Fruit fly (Drosophila melanogaster) whole organism, wandering third instar larva: Measurements from ENCODE around the gene Ir67c.

ENCODE experiments used
- Abd-B ChIP-seq: fragments of >200 bp; optimal IDR thresholded peaks from 2 replicates; lab custom pipeline; 2017; ENCODE audit warnings: missing biosample characterization, missing genetic modification characterization
- CG32264 ChIP-seq: fragments of 200-800 bp; sonication (Bioruptor generic); optimal IDR thresholded peaks from 2 replicates; lab custom pipeline; 2016; ENCODE audit warnings: missing biosample characterization, missing genetic modification characterization
- CG9705 ChIP-seq: fragments of 200-800 bp; sonication (Bioruptor generic); optimal IDR thresholded peaks from 2 replicates; lab custom pipeline; 2018; ENCODE audit warnings: missing biosample characterization, mild to moderate bottlenecking, missing genetic modification characterization
- CrebA ChIP-seq: fragments of 200-800 bp; sonication (Bioruptor generic); optimal IDR thresholded peaks from 2 replicates; lab custom pipeline; 2016; ENCODE audit warnings: missing biosample characterization, mild to moderate bottlenecking, missing genetic modification characterization, borderline replicate concordance
- Dfd ChIP-seq: fragments of >200 bp; optimal IDR thresholded peaks from 2 replicates; lab custom pipeline; 2017; ENCODE audit warnings: missing biosample characterization, missing genetic modification characterization
- GATAd ChIP-seq: sonication (Bioruptor generic); optimal IDR thresholded peaks from 2 replicates; lab custom pipeline; 2016; ENCODE audit warnings: missing biosample characterization, missing genetic modification characterization
- HLH106 ChIP-seq: fragments of 200-800 bp; optimal IDR thresholded peaks from 3 replicates; lab custom pipeline; 2019; ENCODE audit warnings: missing biosample characterization, mild to moderate bottlenecking, missing genetic modification characterization, moderate library complexity
- Hnf4 ChIP-seq: fragments of 200-800 bp; sonication (Bioruptor generic); optimal IDR thresholded peaks from 2 replicates; lab custom pipeline; 2016; ENCODE audit warnings: missing biosample characterization, mild to moderate bottlenecking, missing genetic modification characterization
- Hr78 ChIP-seq: fragments of >200 bp; optimal IDR thresholded peaks from 2 replicates; lab custom pipeline; 2017; ENCODE audit warnings: missing biosample characterization, missing genetic modification characterization
- Hr83 ChIP-seq: fragments of 200-300 bp; sonication (Bioruptor generic); optimal IDR thresholded peaks from 2 replicates; lab custom pipeline; 2016; ENCODE audit warnings: missing biosample characterization, mild to moderate bottlenecking, missing genetic modification characterization, moderate library complexity; ENCODE audit not compliant: poor library complexity, severe bottlenecking
- Jra ChIP-seq: sonication (Bioruptor generic); optimal IDR thresholded peaks from 2 replicates; lab custom pipeline; 2016; ENCODE audit warnings: missing biosample characterization, missing genetic modification characterization
- Mio ChIP-seq: sonication (Bioruptor generic); optimal IDR thresholded peaks from 2 replicates; lab custom pipeline; 2016; ENCODE audit warnings: missing biosample characterization, missing genetic modification characterization
- Myc ChIP-seq: fragments of >200 bp; optimal IDR thresholded peaks from 2 replicates; lab custom pipeline; 2017
- N ChIP-seq: fragments of >200 bp; optimal IDR thresholded peaks from 2 replicates; lab custom pipeline; 2018; ENCODE audit warnings: missing biosample characterization, missing external identifiers, missing genetic modification characterization
- OdsH ChIP-seq: fragments of 200-800 bp; sonication (Bioruptor generic); optimal IDR thresholded peaks from 2 replicates; lab custom pipeline; 2016; ENCODE audit warnings: missing biosample characterization, mild to moderate bottlenecking, missing genetic modification characterization
- Rel ChIP-seq, 2 experiments: fragments of 200-800 bp; sonication (Bioruptor generic) in 1 of 2; optimal IDR thresholded peaks; 2 replicates in 1 of 2; 3 replicates in 1 of 2; lab custom pipeline; 2016 to 2019; ENCODE audit warnings: mild to moderate bottlenecking in 2 of 2, missing biosample characterization in 2 of 2, missing genetic modification characterization in 2 of 2, moderate library complexity in 1 of 2
- Sp1 ChIP-seq: fragments of 200-800 bp; sonication (Bioruptor generic); optimal IDR thresholded peaks from 3 replicates; lab custom pipeline; 2019; ENCODE audit warnings: missing biosample characterization, mild to moderate bottlenecking, missing genetic modification characterization, moderate library complexity
- Vsx2 ChIP-seq: fragments of 200-300, 225-300 bp; sonication (Bioruptor generic); optimal IDR thresholded peaks from 2 replicates; lab custom pipeline; 2018; ENCODE audit warnings: missing biosample characterization, missing genetic modification characterization; ENCODE audit not compliant: partially characterized antibody
- br ChIP-seq: fragments of 200-800 bp; sonication (Bioruptor generic); optimal IDR thresholded peaks from 2 replicates; lab custom pipeline; 2016; ENCODE audit warnings: missing biosample characterization, missing genetic modification characterization
- brk ChIP-seq: fragments of 200-800 bp; sonication (Bioruptor generic); optimal IDR thresholded peaks from 2 replicates; lab custom pipeline; 2016; ENCODE audit warnings: missing biosample characterization, mild to moderate bottlenecking, missing genetic modification characterization
- dl ChIP-seq, 2 experiments: fragments of 175-275, 200-275 bp in 1 of 2; fragments of 200-275 bp in 1 of 2; sonication (Bioruptor generic); optimal IDR thresholded peaks; lab custom pipeline; 2018; ENCODE audit warnings: mild to moderate bottlenecking in 2 of 2, missing biosample characterization in 2 of 2, missing genetic modification characterization in 2 of 2, moderate library complexity in 2 of 2; ENCODE audit not compliant: partially characterized antibody in 2 of 2, insufficient read depth in 1 of 2
- dmrt93B ChIP-seq: fragments of 200-800 bp; sonication (Bioruptor generic); optimal IDR thresholded peaks from 2 replicates; lab custom pipeline; 2018; ENCODE audit warnings: missing biosample characterization, mild to moderate bottlenecking, missing genetic modification characterization
- dsf ChIP-seq: sonication (Bioruptor generic); optimal IDR thresholded peaks from 2 replicates; lab custom pipeline; 2016; ENCODE audit warnings: missing biosample characterization, missing genetic modification characterization, borderline replicate concordance
- ey ChIP-seq: fragments of 200-800 bp; sonication (Bioruptor generic); optimal IDR thresholded peaks from 2 replicates; lab custom pipeline; 2016; ENCODE audit warnings: missing biosample characterization, missing genetic modification characterization
- foxo ChIP-seq, 2 experiments: fragments of 200-800 bp; sonication (Bioruptor generic); optimal IDR thresholded peaks; 2 replicates in 1 of 2; 3 replicates in 1 of 2; lab custom pipeline; 2016 to 2017; ENCODE audit warnings: missing biosample characterization in 2 of 2, missing genetic modification characterization in 2 of 2
- fru ChIP-seq: fragments of 200-800 bp; sonication (Bioruptor generic); optimal IDR thresholded peaks from 3 replicates; lab custom pipeline; 2016; ENCODE audit warnings: missing biosample characterization, mild to moderate bottlenecking, missing genetic modification characterization
- h ChIP-seq: fragments of 200-800 bp; sonication (Bioruptor generic); optimal IDR thresholded peaks from 3 replicates; lab custom pipeline; 2016; ENCODE audit warnings: missing biosample characterization, mild to moderate bottlenecking, missing genetic modification characterization
- jim ChIP-seq: fragments of 175-275, 200-325 bp; sonication (Bioruptor generic); optimal IDR thresholded peaks from 2 replicates; lab custom pipeline; 2016; ENCODE audit warnings: missing biosample characterization, mild to moderate bottlenecking, missing genetic modification characterization
- lola ChIP-seq: fragments of >200 bp; optimal IDR thresholded peaks from 2 replicates; lab custom pipeline; 2017; ENCODE audit warnings: missing biosample characterization, missing genetic modification characterization
- psq ChIP-seq: fragments of 200-800 bp; sonication (Bioruptor generic); optimal IDR thresholded peaks from 3 replicates; lab custom pipeline; 2017; ENCODE audit warnings: missing biosample characterization, mild to moderate bottlenecking, missing genetic modification characterization, moderate library complexity
- rgr ChIP-seq: fragments of 200-800 bp; sonication (Bioruptor generic); optimal IDR thresholded peaks from 3 replicates; lab custom pipeline; 2016; ENCODE audit warnings: missing biosample characterization, mild to moderate bottlenecking, missing genetic modification characterization
- sage ChIP-seq: fragments of 200-800 bp; sonication (Bioruptor generic); optimal IDR thresholded peaks from 2 replicates; lab custom pipeline; 2016; ENCODE audit warnings: missing biosample characterization, mild to moderate bottlenecking, missing genetic modification characterization
- usp ChIP-seq: fragments of >200 bp; optimal IDR thresholded peaks from 2 replicates; lab custom pipeline; 2017; ENCODE audit warnings: missing biosample characterization, missing genetic modification characterization
- woc ChIP-seq: sonication (Bioruptor generic); optimal IDR thresholded peaks from 2 replicates; lab custom pipeline; 2016; ENCODE audit warnings: missing biosample characterization, mild to moderate bottlenecking, missing genetic modification characterization

The Ir67c gene

DNA sequence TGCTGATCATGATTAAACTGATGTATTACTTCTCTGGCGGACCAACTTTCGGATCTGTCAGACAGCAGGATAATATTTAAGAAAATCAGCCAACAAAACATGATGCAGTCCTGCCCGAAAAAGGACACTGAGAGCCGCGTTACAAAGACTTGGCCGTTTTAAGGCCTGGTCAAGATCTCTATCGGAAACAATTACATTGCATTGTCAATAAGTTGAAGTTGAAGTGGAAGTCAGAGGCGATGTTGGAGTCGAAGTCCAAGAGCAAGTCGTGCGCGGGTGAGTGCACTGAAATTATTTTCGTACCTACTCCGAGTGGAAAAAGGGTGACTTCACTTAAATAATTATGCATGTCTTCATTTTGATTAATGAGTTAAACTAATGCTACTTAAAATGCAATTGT lies at the start of gene Ir67c:
TSS of gene Ir67c (minus strand) at position 101 of the 400 bp plus-strand sequence.
- no peak for TF ChIP-seq Hr78 (GFP tag; lab: Kevin White, UChicago)
- TF ChIP-seq brk (GFP tag; lab: Kevin White, UChicago), result no peak
- TF ChIP-seq woc, result no peak
- no peak for TF ChIP-seq dsf (GFP tag; lab: Kevin White, UChicago)
- TF ChIP-seq psq, result no peak
- TF ChIP-seq N, result no peak
- TF ChIP-seq Hnf4 (GFP tag; lab: Kevin White, UChicago), result no peak
- no peak for TF ChIP-seq dmrt93B (GFP tag; lab: Kevin White, UChicago)
- TF ChIP-seq jim (GFP tag; lab: Kevin White, UChicago), result no peak
- TF ChIP-seq sage (GFP tag; lab: Kevin White, UChicago), result no peak
- TF ChIP-seq GATAd (GFP tag; lab: Kevin White, UChicago), result no peak
- no peak for TF ChIP-seq lola (GFP tag; lab: Kevin White, UChicago)

dm6 chr3L:10482477-10482876 lies 48.6 kb upstream of the Ir67c start:
- TF ChIP-seq HLH106 (tag; lab: Kevin White, UChicago), result no peak
- no peak for TF ChIP-seq N
- TF ChIP-seq Abd-B (GFP tag; lab: Kevin White, UChicago), result no peak
- no peak for TF ChIP-seq Sp1
- TF ChIP-seq CG32264, result no peak
- TF ChIP-seq ey (GFP tag; lab: Kevin White, UChicago), result no peak
- no peak for TF ChIP-seq rgr (GFP tag; lab: Kevin White, UChicago)
- no peak for TF ChIP-seq h (GFP tag; lab: Kevin White, UChicago)
- TF ChIP-seq sage (GFP tag; lab: Kevin White, UChicago), result no peak
- no peak for TF ChIP-seq Myc (lab: Kevin White, UChicago)

dm6 chr3L:10481112-10481511 lies 47.2 kb upstream of the Ir67c start, which contains the start of gene Rbfox1:
Rbfox1 (plus strand) TSS chr3L:10481412.
- no peak for TF ChIP-seq Mio (GFP tag; lab: Kevin White, UChicago)
- TF ChIP-seq lola (GFP tag; lab: Kevin White, UChicago), result no peak
- TF ChIP-seq h (GFP tag; lab: Kevin White, UChicago), result no peak
- no peak for TF ChIP-seq foxo (GFP tag; optimal IDR thresholded peaks at IDR 0.05; lab: Kevin White, UChicago)
- TF ChIP-seq N, result no peak
- TF ChIP-seq rgr (GFP tag; lab: Kevin White, UChicago), result no peak
- no peak for TF ChIP-seq br (GFP tag; lab: Kevin White, UChicago)
- TF ChIP-seq fru (GFP tag; lab: Kevin White, UChicago), result no peak
- TF ChIP-seq Vsx2 (GFP tag; lab: Kevin White, UChicago), result no peak
- TF ChIP-seq dl (GFP tag; optimal IDR thresholded peaks at IDR 0.05; lab: Kevin White, UChicago; ENCODE audit: insufficient read depth in 1 of 2, partially characterized antibody in 2 of 2), result no peak
- no peak for TF ChIP-seq Jra (GFP tag; lab: Kevin White, UChicago)
- no peak for TF ChIP-seq Abd-B (GFP tag; lab: Kevin White, UChicago)
- TF ChIP-seq ey (GFP tag; lab: Kevin White, UChicago), result no peak
- TF ChIP-seq Dfd (GFP tag; lab: Kevin White, UChicago), result no peak
- TF ChIP-seq dmrt93B (GFP tag; lab: Kevin White, UChicago), result no peak
- TF ChIP-seq CG32264, result no peak
- no peak for TF ChIP-seq OdsH (GFP tag; lab: Kevin White, UChicago)
- TF ChIP-seq CG9705, result no peak
- TF ChIP-seq CrebA (GFP tag; lab: Kevin White, UChicago), result no peak
- no peak for TF ChIP-seq Sp1

- TF ChIP-seq GATAd (GFP tag; lab: Kevin White, UChicago), result no peak
- TF ChIP-seq OdsH (GFP tag; lab: Kevin White, UChicago), result no peak
- TF ChIP-seq Abd-B (GFP tag; lab: Kevin White, UChicago), result no peak
- TF ChIP-seq Vsx2 (GFP tag; lab: Kevin White, UChicago), result no peak
- no peak for TF ChIP-seq Myc (lab: Kevin White, UChicago)
- TF ChIP-seq psq, result no peak
- no peak for TF ChIP-seq Dfd (GFP tag; lab: Kevin White, UChicago)
- TF ChIP-seq Sp1, result no peak
- TF ChIP-seq woc, result no peak
- no peak for TF ChIP-seq ey (GFP tag; lab: Kevin White, UChicago)
Observed at dm6 chr3L:10478214-10478613, 44.3 kb upstream of the Ir67c start, which contains the start of gene CG46430. CG46430 (plus strand) TSS chr3L:10478514.

DNA sequence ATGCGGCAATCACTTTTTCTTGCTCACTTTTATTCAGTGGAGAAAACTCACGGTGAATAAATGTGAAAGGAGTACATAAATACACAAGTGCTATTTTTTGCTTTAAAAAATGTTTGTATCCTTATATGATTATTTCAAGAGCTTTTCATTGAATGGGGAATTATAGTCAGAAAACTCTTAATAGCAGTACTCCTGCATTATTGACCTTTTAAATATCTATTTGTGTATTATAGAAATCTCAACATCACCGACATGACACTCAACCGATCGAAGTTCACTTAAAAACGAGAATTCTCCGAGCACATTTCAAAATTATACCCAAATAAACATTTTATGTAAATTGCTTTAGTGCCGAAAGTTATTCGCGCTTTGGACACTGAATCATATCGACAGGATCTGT lies 31.0 kb upstream of the Ir67c start, which contains the start of gene S-Lap3:
TSS of gene S-Lap3 (plus strand) at position 301 of the 400 bp plus-strand sequence.
- TF ChIP-seq Hr78 (GFP tag; lab: Kevin White, UChicago), result no peak
- no peak for TF ChIP-seq Dfd (GFP tag; lab: Kevin White, UChicago)
- TF ChIP-seq Hr83 (GFP tag; lab: Kevin White, UChicago), result no peak
- TF ChIP-seq dmrt93B (GFP tag; lab: Kevin White, UChicago), result no peak
- TF ChIP-seq usp (GFP tag; lab: Kevin White, UChicago), result no peak
- TF ChIP-seq Vsx2 (GFP tag; lab: Kevin White, UChicago), result no peak
- TF ChIP-seq brk (GFP tag; lab: Kevin White, UChicago), result no peak
- no peak for TF ChIP-seq Rel (GFP tag; optimal IDR thresholded peaks at IDR 0.05; lab: Kevin White, UChicago)
- no peak for TF ChIP-seq Rel (tag; optimal IDR thresholded peaks at IDR 0.05; lab: Kevin White, UChicago)
- no peak for TF ChIP-seq Myc (lab: Kevin White, UChicago)
- no peak for TF ChIP-seq Hnf4 (GFP tag; lab: Kevin White, UChicago)
- no peak for TF ChIP-seq rgr (GFP tag; lab: Kevin White, UChicago)
- TF ChIP-seq Jra (GFP tag; lab: Kevin White, UChicago), result no peak
